Fruit fly (Drosophila melanogaster): ENCODE results near the gene CG6689.
A peak's percentile ranks its signal among the peaks of the same experiment; 100 is the strongest.

The CG6689 gene

dm6 chr3R:11253768-11254167, 33.9 kb upstream of the CG6689 start:
- TF ChIP-seq CG4496 (GFP tag; IDR thresholded peaks at IDR 0.05), result no peak
- TF ChIP-seq EcR (GFP tag; optimal IDR thresholded peaks at IDR 0.05), result no peak
- no peak for TF ChIP-seq CG10348 (GFP tag; IDR thresholded peaks at IDR 0.05)
- TF ChIP-seq CG17806 (tag; optimal IDR thresholded peaks at IDR 0.05), result no peak
- no peak for TF ChIP-seq CG32121 (GFP tag; IDR thresholded peaks at IDR 0.05)
- TF ChIP-seq CG13204 (GFP tag; optimal IDR thresholded peaks at IDR 0.05), result no peak
- TF ChIP-seq CG8301 (tag; optimal IDR thresholded peaks at IDR 0.05), result no peak
- no peak for TF ChIP-seq CG15710 (tag; optimal IDR thresholded peaks at IDR 0.05)
- no peak for TF ChIP-seq CG9948 (tag; optimal IDR thresholded peaks at IDR 0.05)
- no peak for TF ChIP-seq rn (GFP tag; IDR thresholded peaks at IDR 0.05)
- no peak for TF ChIP-seq Pif1A (GFP tag; optimal IDR thresholded peaks at IDR 0.05)
- TF ChIP-seq CG14655 (GFP tag; optimal IDR thresholded peaks at IDR 0.05), result no peak
- no peak for TF ChIP-seq Pif1B (GFP tag; optimal IDR thresholded peaks at IDR 0.05)
- TF ChIP-seq CG8159 (tag; optimal IDR thresholded peaks at IDR 0.05), result no peak

dm6 chr3R:11246865-11247264, 27.0 kb upstream of the CG6689 start:
- TF ChIP-seq CG9948 (tag; optimal IDR thresholded peaks at IDR 0.05), result no peak
- TF ChIP-seq Snoo (tag; optimal IDR thresholded peaks at IDR 0.05), result no peak
- no peak for TF ChIP-seq CG14655 (GFP tag; optimal IDR thresholded peaks at IDR 0.05)
- no peak for TF ChIP-seq CG32121 (GFP tag; IDR thresholded peaks at IDR 0.05)
- TF ChIP-seq CG15710 (tag; optimal IDR thresholded peaks at IDR 0.05), result no peak
- no peak for TF ChIP-seq CG12605 (GFP tag; IDR thresholded peaks at IDR 0.05)
- TF ChIP-seq fd96Ca (GFP tag; IDR thresholded peaks at IDR 0.05), result no peak
- TF ChIP-seq CG8301 (tag; optimal IDR thresholded peaks at IDR 0.05), result no peak
- no peak for TF ChIP-seq Ets98B (GFP tag; IDR thresholded peaks at IDR 0.05)
- no peak for TF ChIP-seq CG4496 (GFP tag; IDR thresholded peaks at IDR 0.05)
- no peak for TF ChIP-seq gl (tag; optimal IDR thresholded peaks at IDR 0.05)
- no peak for TF ChIP-seq CG34367 (tag; optimal IDR thresholded peaks at IDR 0.05)

- no peak for TF ChIP-seq gl (tag; optimal IDR thresholded peaks at IDR 0.05)
- no peak for TF ChIP-seq Pif1A (GFP tag; optimal IDR thresholded peaks at IDR 0.05)
- TF ChIP-seq CG14655 (GFP tag; optimal IDR thresholded peaks at IDR 0.05), result no peak
- TF ChIP-seq EcR (GFP tag; optimal IDR thresholded peaks at IDR 0.05), result no peak
- TF ChIP-seq CG8159 (tag; optimal IDR thresholded peaks at IDR 0.05), result no peak
- no peak for TF ChIP-seq Snoo (tag; optimal IDR thresholded peaks at IDR 0.05)
- no peak for TF ChIP-seq CG12605 (GFP tag; IDR thresholded peaks at IDR 0.05)
- no peak for TF ChIP-seq CG9948 (tag; optimal IDR thresholded peaks at IDR 0.05)
Measured at dm6 chr3R:11245803-11246202, 25.9 kb upstream of the CG6689 start.

DNA sequence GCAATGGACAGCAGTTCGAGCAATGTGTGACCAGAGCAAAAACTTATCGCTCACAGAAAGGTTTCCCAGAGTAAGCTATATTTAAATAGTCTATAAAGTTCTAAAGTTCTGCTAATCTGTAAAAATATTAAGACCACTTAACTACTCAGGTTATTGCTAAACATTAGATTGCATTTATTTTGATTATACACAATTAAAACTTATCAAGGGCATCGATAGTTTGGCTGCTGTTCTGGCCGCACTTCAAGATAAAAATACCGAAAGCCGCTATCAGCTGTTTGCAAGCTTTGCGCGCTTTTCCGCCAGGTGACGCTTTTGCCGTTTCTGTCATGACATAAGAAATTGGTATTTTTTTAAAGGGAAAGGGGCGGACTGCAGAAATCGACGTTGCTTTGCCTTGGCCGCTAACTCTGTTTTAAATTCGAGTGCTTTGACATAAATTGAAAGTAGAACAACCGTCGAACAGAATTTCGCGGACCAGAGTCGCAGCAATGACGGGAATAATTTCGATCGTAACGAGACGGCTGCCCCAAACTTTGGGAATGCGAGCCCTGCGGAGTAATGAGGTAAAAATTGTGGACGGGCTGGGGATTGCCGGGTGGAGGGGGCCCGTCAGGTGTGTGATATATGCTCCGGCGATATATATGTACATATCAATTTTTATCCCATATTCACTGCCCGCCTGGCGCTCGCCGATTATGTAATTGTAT, 24.2 kb upstream of the CG6689 start, which contains the start of the genes CG17734 and CG5214:
CG17734 (minus strand) TSS at position 49 of the 710 bp plus-strand sequence.
CG5214 (plus strand) TSS at position 352 of the 710 bp plus-strand sequence.
- TF ChIP-seq CG17806 (tag; optimal IDR thresholded peaks at IDR 0.05), result no peak
- TF ChIP-seq gl (tag; optimal IDR thresholded peaks at IDR 0.05), result no peak

- TF ChIP-seq CG10348 (GFP tag; IDR thresholded peaks at IDR 0.05) (no peak), EcR (GFP tag; optimal IDR thresholded peaks at IDR 0.05) (peak; percentile 17)
Measured at dm6 chr3R:11243057-11243740, 23.3 kb upstream of the CG6689 start.

- TF ChIP-seq Snoo (tag; optimal IDR thresholded peaks at IDR 0.05), result no peak
- TF ChIP-seq gl (tag; optimal IDR thresholded peaks at IDR 0.05), result no peak
Measured at dm6 chr3R:11240891-11241290, 21.0 kb upstream of the CG6689 start, which contains the start of the genes scpr-B and scpr-A. Gene scpr-B, minus strand, starts transcription at chr3R:11240991. Gene scpr-A, plus strand, starts transcription at chr3R:11241183.

dm6 chr3R:11237598-11237997, 17.7 kb upstream of the CG6689 start, which contains the start of gene CG31388:
Gene CG31388, plus strand, starts transcription at chr3R:11237815.
- TF ChIP-seq CG8159 (tag; optimal IDR thresholded peaks at IDR 0.05) (no peak), Pif1A (GFP tag; optimal IDR thresholded peaks at IDR 0.05) (no peak), Snoo (tag; optimal IDR thresholded peaks at IDR 0.05) (no peak), CG32121 (GFP tag; IDR thresholded peaks at IDR 0.05) (no peak), CG9948 (tag; optimal IDR thresholded peaks at IDR 0.05) (no peak), CG17806 (tag; optimal IDR thresholded peaks at IDR 0.05) (no peak)

- TF ChIP-seq CG17806 (tag; optimal IDR thresholded peaks at IDR 0.05) (no peak), CG12605 (GFP tag; IDR thresholded peaks at IDR 0.05) (no peak), fd96Ca (GFP tag; IDR thresholded peaks at IDR 0.05) (no peak), Pif1B (GFP tag; optimal IDR thresholded peaks at IDR 0.05) (no peak), Pif1A (GFP tag; optimal IDR thresholded peaks at IDR 0.05) (no peak), CG15710 (tag; optimal IDR thresholded peaks at IDR 0.05) (no peak), Ets98B (GFP tag; IDR thresholded peaks at IDR 0.05) (no peak), CG34367 (tag; optimal IDR thresholded peaks at IDR 0.05) (no peak), CG32121 (GFP tag; IDR thresholded peaks at IDR 0.05) (no peak), CG14655 (GFP tag; optimal IDR thresholded peaks at IDR 0.05) (no peak), CG10348 (GFP tag; IDR thresholded peaks at IDR 0.05) (no peak), CG8159 (tag; optimal IDR thresholded peaks at IDR 0.05) (no peak), gl (tag; optimal IDR thresholded peaks at IDR 0.05) (no peak)
Measured at dm6 chr3R:11236041-11236440, 16.2 kb upstream of the CG6689 start, which contains the start of gene CG31441. Gene CG31441, plus strand, starts transcription at chr3R:11236286.
